Worm (Caenorhabditis elegans) whole organism, L1 larva: ENCODE data around the gene R07E5.7.

Experiments used
- C04F5.9 ChIP-seq: sonication (generic microtip); optimal IDR thresholded peaks from 2 replicates; lab custom pipeline; 2016; ENCODE audit warnings: missing genetic modification characterization, missing compliant biosample characterization
- C16A3.4 ChIP-seq: fragments of 150-350 bp; optimal IDR thresholded peaks from 2 replicates; lab custom pipeline; 2014; ENCODE audit warnings: missing biosample characterization, missing genetic modification characterization
- F16B12.6 ChIP-seq: fragments of 150-350 bp; optimal IDR thresholded peaks from 2 replicates; lab custom pipeline; 2014; ENCODE audit warnings: missing biosample characterization, missing genetic modification characterization
- aha-1 ChIP-seq: fragments of 150-350 bp; optimal IDR thresholded peaks from 2 replicates; lab custom pipeline; 2014; ENCODE audit warnings: missing biosample characterization, missing genetic modification characterization
- aly-2 ChIP-seq: fragments of 150-350 bp; optimal IDR thresholded peaks from 2 replicates; lab custom pipeline; 2014; ENCODE audit warnings: missing biosample characterization, missing genetic modification characterization
- ama-1 ChIP-seq: fragments of 150-350 bp; optimal IDR thresholded peaks from 2 replicates; lab custom pipeline; 2014
- blmp-1 ChIP-seq: fragments of 150-350 bp; optimal IDR thresholded peaks from 2 replicates; lab custom pipeline; 2014; ENCODE audit warnings: missing biosample characterization, missing genetic modification characterization
- ceh-8 ChIP-seq: fragments of 200-800 bp; sonication (Bioruptor generic); optimal IDR thresholded peaks from 2 replicates; lab custom pipeline; 2018; ENCODE audit warnings: mild to moderate bottlenecking, missing genetic modification characterization, moderate library complexity, missing compliant biosample characterization
- ceh-88 ChIP-seq: fragments of 200-800 bp; sonication (Bioruptor generic); IDR thresholded peaks from 2 replicates; pipeline ENCODE4 v1.3.6; 2022; ENCODE audit warnings: missing genetic modification characterization, missing compliant biosample characterization
- ceh-90 ChIP-seq: sonication (generic microtip); optimal IDR thresholded peaks from 2 replicates; lab custom pipeline; 2016; ENCODE audit warnings: missing genetic modification characterization, missing compliant biosample characterization
- dpl-1 ChIP-seq, 3 experiments: fragments of 150-350 bp in 2 of 3; sonication (generic microtip) in 1 of 3; optimal IDR thresholded peaks; 2 replicates each; lab custom pipeline; 2014 to 2017; ENCODE audit warnings: missing biosample characterization in 3 of 3, missing genetic modification characterization in 3 of 3, missing genetic modification reagents in 3 of 3
- dsc-1 ChIP-seq: sonication (generic microtip); optimal IDR thresholded peaks from 2 replicates; lab custom pipeline; 2016; ENCODE audit warnings: mild to moderate bottlenecking, missing genetic modification characterization, missing compliant biosample characterization
- efl-1 ChIP-seq, 4 experiments: fragments of 150-350 bp; optimal IDR thresholded peaks in 3 of 4; peaks in 1 of 4; 1 replicate in 1 of 4; 2 replicates in 3 of 4; lab custom pipeline; 2014; ENCODE audit warnings: missing biosample characterization in 2 of 4, missing genetic modification characterization in 2 of 4, missing genetic modification reagents in 2 of 4
- egl-27 ChIP-seq, 2 experiments: fragments of 150-350 bp in 1 of 2; sonication (generic microtip); optimal IDR thresholded peaks; 3 replicates each; lab custom pipeline; 2017 to 2018; ENCODE audit warnings: missing biosample characterization in 2 of 2, missing genetic modification characterization in 2 of 2, missing genetic modification reagents in 2 of 2
- elt-2 ChIP-seq: sonication (generic microtip); optimal IDR thresholded peaks from 2 replicates; lab custom pipeline; 2016; ENCODE audit warnings: missing genetic modification characterization, mild to moderate bottlenecking, inconsistent platforms, missing compliant biosample characterization, missing genetic modification reagents
- elt-3 ChIP-seq, 6 experiments: fragments of 150-350 bp in 1 of 6; sonication (generic microtip); optimal IDR thresholded peaks; 2 replicates each; lab custom pipeline; 2017 to 2018; ENCODE audit warnings: missing biosample characterization in 6 of 6, missing genetic modification characterization in 6 of 6, inconsistent platforms in 1 of 6
- ets-5 ChIP-seq: fragments of 200-800 bp; sonication (Bioruptor generic); IDR thresholded peaks from 2 replicates; pipeline ENCODE4 v1.3.6; 2022; ENCODE audit warnings: missing genetic modification characterization, missing compliant biosample characterization
- fkh-4 ChIP-seq: sonication (generic microtip); optimal IDR thresholded peaks from 2 replicates; lab custom pipeline; 2016; ENCODE audit warnings: missing compliant biosample characterization, missing genetic modification characterization, borderline replicate concordance
- fkh-8 ChIP-seq: sonication (generic microtip); optimal IDR thresholded peaks from 2 replicates; lab custom pipeline; 2016; ENCODE audit warnings: mild to moderate bottlenecking, missing genetic modification characterization, missing compliant biosample characterization
- hlh-17 ChIP-seq: fragments of 200-800 bp; sonication (Bioruptor generic); optimal IDR thresholded peaks from 2 replicates; lab custom pipeline; 2018; ENCODE audit warnings: missing genetic modification characterization, mild to moderate bottlenecking, missing compliant biosample characterization, moderate library complexity, borderline replicate concordance
- irx-1 ChIP-seq: sonication (generic microtip); optimal IDR thresholded peaks from 2 replicates; lab custom pipeline; 2016; ENCODE audit warnings: missing genetic modification characterization, missing compliant biosample characterization
- isw-1 ChIP-seq: fragments of 200-800 bp; sonication (Bioruptor generic); IDR thresholded peaks from 2 replicates; pipeline ENCODE4 v1.3.6; 2022; ENCODE audit warnings: missing genetic modification characterization, missing compliant biosample characterization
- lin-13 ChIP-seq: fragments of 150-350 bp; optimal IDR thresholded peaks from 2 replicates; lab custom pipeline; 2014; ENCODE audit warnings: missing biosample characterization, missing genetic modification reagents, missing genetic modification characterization
- lin-14 ChIP-seq: fragments of 200-800 bp; sonication (Bioruptor generic); optimal IDR thresholded peaks from 2 replicates; lab custom pipeline; 2018; ENCODE audit warnings: mild to moderate bottlenecking, missing genetic modification characterization, moderate library complexity, missing compliant biosample characterization
- lin-15B ChIP-seq: fragments of 150-350 bp; sonication (generic microtip); optimal IDR thresholded peaks from 3 replicates; lab custom pipeline; 2014; ENCODE audit warnings: missing biosample characterization, missing genetic modification characterization
- lin-35 ChIP-seq, 2 experiments: fragments of 150-350 bp; optimal IDR thresholded peaks; 2 replicates each; lab custom pipeline; 2014; ENCODE audit warnings: missing biosample characterization in 2 of 2, missing genetic modification characterization in 2 of 2, missing genetic modification reagents in 2 of 2
- lir-3 ChIP-seq: sonication (generic microtip); optimal IDR thresholded peaks from 2 replicates; lab custom pipeline; 2016; ENCODE audit warnings: mild to moderate bottlenecking, missing genetic modification characterization, moderate library complexity, missing compliant biosample characterization; ENCODE audit not compliant: poor library complexity
- mep-1 ChIP-seq: fragments of 150-350 bp; optimal IDR thresholded peaks from 2 replicates; lab custom pipeline; 2014; ENCODE audit warnings: missing biosample characterization, missing genetic modification characterization
- nhr-11 ChIP-seq: fragments of 150-350 bp; optimal IDR thresholded peaks from 2 replicates; lab custom pipeline; 2014; ENCODE audit warnings: missing biosample characterization, missing genetic modification characterization
- nhr-19 ChIP-seq: fragments of 200-800 bp; sonication (Bioruptor generic); conservative IDR thresholded peaks from 2 replicates; pipeline ENCODE4 v1.3.6; 2022; ENCODE audit warnings: missing genetic modification characterization, missing compliant biosample characterization
- nhr-20 ChIP-seq: sonication (generic microtip); optimal IDR thresholded peaks from 2 replicates; lab custom pipeline; 2016; ENCODE audit warnings: mild to moderate bottlenecking, missing genetic modification characterization, missing compliant biosample characterization
- nhr-47 ChIP-seq: sonication (generic microtip); optimal IDR thresholded peaks from 2 replicates; lab custom pipeline; 2016; ENCODE audit warnings: mild to moderate bottlenecking, missing genetic modification characterization, moderate library complexity, missing compliant biosample characterization
- nhr-71 ChIP-seq: sonication (generic microtip); optimal IDR thresholded peaks from 2 replicates; lab custom pipeline; 2016; ENCODE audit warnings: mild to moderate bottlenecking, missing genetic modification characterization, moderate library complexity, missing compliant biosample characterization
- nhr-84 ChIP-seq: sonication (generic microtip); optimal IDR thresholded peaks from 2 replicates; lab custom pipeline; 2017; ENCODE audit warnings: missing biosample characterization, missing genetic modification characterization
- nhr-85 ChIP-seq: sonication (generic microtip); peaks from one replicate; lab custom pipeline; 2016; ENCODE audit warnings: missing genetic modification characterization, inconsistent platforms, missing compliant biosample characterization
- nhr-90 ChIP-seq: sonication (generic microtip); optimal IDR thresholded peaks from 2 replicates; lab custom pipeline; 2016; ENCODE audit warnings: mild to moderate bottlenecking, missing genetic modification characterization, missing compliant biosample characterization; ENCODE audit not compliant: poor library complexity
- pag-3 ChIP-seq: sonication (generic microtip); optimal IDR thresholded peaks from 2 replicates; lab custom pipeline; 2017; ENCODE audit warnings: missing genetic modification characterization, mild to moderate bottlenecking, missing compliant biosample characterization, antibody characterized with exemption, borderline replicate concordance; ENCODE audit not compliant: insufficient read depth
- rnt-1 ChIP-seq: sonication (generic microtip); optimal IDR thresholded peaks from 2 replicates; lab custom pipeline; 2016; ENCODE audit warnings: mild to moderate bottlenecking, missing genetic modification characterization, moderate library complexity, missing compliant biosample characterization
- skn-1 ChIP-seq: fragments of 150-350 bp; optimal IDR thresholded peaks from 2 replicates; lab custom pipeline; 2014; ENCODE audit warnings: missing biosample characterization, missing genetic modification characterization
- snpc-4 ChIP-seq: fragments of 150-350 bp; optimal IDR thresholded peaks from 2 replicates; lab custom pipeline; 2014; ENCODE audit warnings: missing biosample characterization, missing genetic modification characterization
- snu-23 ChIP-seq: sonication (generic microtip); optimal IDR thresholded peaks from 2 replicates; lab custom pipeline; 2016; ENCODE audit warnings: missing genetic modification characterization, missing compliant biosample characterization
- sox-4 ChIP-seq: sonication (generic microtip); optimal IDR thresholded peaks from 2 replicates; lab custom pipeline; 2016; ENCODE audit warnings: missing genetic modification characterization, missing compliant biosample characterization
- swsn-7 ChIP-seq: sonication (generic microtip); optimal IDR thresholded peaks from 2 replicates; lab custom pipeline; 2016; ENCODE audit warnings: missing genetic modification characterization, missing compliant biosample characterization
- tlp-1 ChIP-seq: fragments of 150-350 bp; optimal IDR thresholded peaks from 2 replicates; lab custom pipeline; 2014; ENCODE audit warnings: missing biosample characterization, missing genetic modification characterization
- unc-86 ChIP-seq: sonication (generic microtip); optimal IDR thresholded peaks from 2 replicates; lab custom pipeline; 2016; ENCODE audit warnings: missing genetic modification characterization, missing compliant biosample characterization
- xbp-1 ChIP-seq: sonication (generic microtip); optimal IDR thresholded peaks from 2 replicates; lab custom pipeline; 2016; ENCODE audit warnings: missing genetic modification characterization, missing compliant biosample characterization
- zip-4 ChIP-seq: fragments of 200-800 bp; sonication (Bioruptor generic); optimal IDR thresholded peaks from 2 replicates; lab custom pipeline; 2018; ENCODE audit warnings: mild to moderate bottlenecking, missing genetic modification characterization, moderate library complexity, missing compliant biosample characterization
- ztf-4 ChIP-seq: fragments of 150-350 bp; optimal IDR thresholded peaks from 2 replicates; lab custom pipeline; 2014; ENCODE audit warnings: missing biosample characterization, missing genetic modification characterization

The R07E5.7 gene

DNA sequence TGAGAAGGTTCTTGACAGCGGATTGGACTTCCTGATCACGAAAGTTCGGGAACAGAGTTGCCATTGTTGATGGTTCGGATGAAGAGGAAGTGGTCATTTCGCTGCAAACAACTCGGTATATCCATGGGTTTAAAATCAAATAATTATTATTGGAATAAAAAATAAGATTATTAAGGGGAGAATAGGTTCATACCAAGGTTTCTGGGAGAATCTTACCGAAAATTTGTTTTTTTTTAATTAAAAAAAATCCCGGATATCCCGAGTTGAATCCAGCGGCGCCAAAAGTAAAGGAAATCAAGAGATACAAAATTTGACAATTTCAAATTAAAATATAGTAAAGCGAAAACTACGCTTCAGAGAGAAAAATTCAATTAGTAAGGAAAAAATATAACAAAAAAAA lies 1.0 kb downstream of the R07E5.7 start, which contains the start of the genes R07E5.19 and pdcd-2:
TSS of gene R07E5.19 (minus strand) at position 101 of the 400 bp plus-strand sequence.
TSS of gene pdcd-2 (minus strand) at position 102 of the 400 bp plus-strand sequence.
- TF ChIP-seq ets-5 (GFP tag; lab: Robert Waterston, UW) (no peak), ceh-88 (GFP tag; lab: Robert Waterston, UW) (no peak), efl-1 (optimal IDR thresholded peaks at IDR 0.05; lab: Kevin White, UChicago) (no peak), efl-1 (GFP tag; optimal IDR thresholded peaks at IDR 0.05 in 1 of 2; lab: Kevin White, UChicago) (peak in 1 of 2 experiments; percentile 14), blmp-1 (tag; lab: Kevin White, UChicago) (no peak), fkh-8 (tag; lab: Kevin White, UChicago) (no peak)

DNA sequence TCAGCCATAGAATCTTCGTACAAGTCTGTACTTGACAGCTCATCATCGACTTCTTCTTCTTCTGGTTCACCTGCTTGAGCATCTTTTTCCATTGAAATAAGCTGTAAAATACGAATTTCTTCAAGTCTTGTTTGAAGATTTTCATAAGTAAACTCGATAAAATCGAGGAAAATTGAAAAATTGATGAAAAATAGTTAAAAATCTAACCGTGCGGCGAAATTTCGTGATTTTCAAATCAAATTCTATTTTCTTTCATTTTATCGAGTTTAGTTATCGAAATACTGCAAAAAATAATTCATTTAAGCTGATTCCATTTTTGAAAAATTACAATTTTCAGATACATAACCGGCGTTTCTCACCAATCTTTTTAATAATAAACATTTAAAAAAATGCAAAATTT lies 3.8 kb downstream of the R07E5.7 start, which contains the start of gene R07E5.11:
TSS of gene R07E5.11 (minus strand) at position 101 of the 400 bp plus-strand sequence.
- TF ChIP-seq hlh-17 (no peak), nhr-11 (tag; lab: Kevin White, UChicago) (no peak), zip-4 (GFP tag; lab: Kevin White, UChicago) (no peak), ama-1 (no peak), egl-27 (tag; optimal IDR thresholded peaks at IDR 0.05; lab: Kevin White, UChicago) (no peak), ztf-4 (tag; lab: Kevin White, UChicago) (no peak), mep-1 (tag; lab: Kevin White, UChicago) (no peak), nhr-20 (no peak), snu-23 (GFP tag; lab: Kevin White, UChicago) (no peak), aha-1 (tag; lab: Kevin White, UChicago) (no peak), irx-1 (no peak), lin-15B (tag; lab: Kevin White, UChicago) (no peak), nhr-85 (no peak), nhr-84 (tag; lab: Kevin White, UChicago) (no peak), tlp-1 (tag; lab: Kevin White, UChicago) (no peak), C04F5.9 (no peak), pag-3 (tag; lab: Kevin White, UChicago) (no peak), ceh-8 (GFP tag; lab: Kevin White, UChicago) (no peak), fkh-4 (no peak)

DNA sequence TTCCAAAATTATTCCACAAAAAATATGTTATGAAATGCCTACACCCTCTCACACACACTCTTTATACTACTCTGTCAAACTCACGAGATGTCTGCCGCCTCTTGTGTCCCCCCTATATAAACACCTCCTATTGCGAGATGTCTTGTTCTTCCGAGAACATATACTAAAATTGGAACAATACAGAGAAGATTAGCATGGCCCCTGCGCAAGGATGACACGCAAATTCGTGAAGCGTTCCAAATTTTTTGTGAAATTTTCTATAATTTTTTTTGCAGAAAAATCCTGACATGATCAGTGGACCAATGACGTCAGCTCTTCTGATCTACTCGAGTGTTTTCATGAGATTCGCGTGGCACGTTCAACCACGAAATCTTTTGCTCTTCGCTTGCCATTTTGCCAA lies 4.9 kb downstream of the R07E5.7 start:
- peak; percentile 47 for TF ChIP-seq C16A3.4 (tag; lab: Kevin White, UChicago)
- peak; percentile 55 for TF ChIP-seq snu-23 (GFP tag; lab: Kevin White, UChicago)
- peak; percentile 82 for TF ChIP-seq nhr-47 (tag; lab: Kevin White, UChicago)
- TF ChIP-seq elt-3 (tag; optimal IDR thresholded peaks at IDR 0.05; lab: Kevin White, UChicago) = peak in 1 of 6 experiments; percentile 16
- peak; percentile 50 for TF ChIP-seq mep-1 (tag; lab: Kevin White, UChicago)
- TF ChIP-seq lir-3 (tag; lab: Kevin White, UChicago) = peak; percentile 10
- TF ChIP-seq dsc-1 (tag; lab: Kevin White, UChicago) = peak; percentile 65
- peak; percentile 81 for TF ChIP-seq nhr-85
- peak; percentile 3 to 46 for TF ChIP-seq lin-35 (GFP tag; optimal IDR thresholded peaks at IDR 0.05; lab: Kevin White, UChicago)
- TF ChIP-seq ceh-88 (GFP tag; lab: Robert Waterston, UW) = 0 out of 2 replicates have a peak, but pooled peaks have one; percentile 37
- peak; percentile 9 for TF ChIP-seq lin-13 (GFP tag; lab: Kevin White, UChicago)
- TF ChIP-seq snpc-4 (tag; lab: Kevin White, UChicago) = peak; percentile 98
- TF ChIP-seq dpl-1 (GFP tag; optimal IDR thresholded peaks at IDR 0.05; lab: Kevin White, UChicago) = peak; percentile 9 to 41 (median 39)
- TF ChIP-seq rnt-1 (tag; lab: Kevin White, UChicago) = peak; percentile 23
- peak; percentile 17 for TF ChIP-seq elt-2 (tag; lab: Kevin White, UChicago)
- peak; percentile 86 for TF ChIP-seq nhr-19 (GFP tag; lab: Robert Waterston, UW)
- TF ChIP-seq ceh-90 (tag; lab: Kevin White, UChicago) = peak; percentile 4
- TF ChIP-seq aly-2 = peak; percentile 5
- TF ChIP-seq isw-1 = peak; percentile 41
- TF ChIP-seq swsn-7 (tag; lab: Kevin White, UChicago) = peak; percentile 65
- TF ChIP-seq F16B12.6 = peak; percentile 18
- peak; percentile 73 for TF ChIP-seq nhr-71
- peak; percentile 37 to 54 for TF ChIP-seq efl-1 (optimal IDR thresholded peaks at IDR 0.05; lab: Kevin White, UChicago)
- TF ChIP-seq efl-1 (GFP tag; optimal IDR thresholded peaks at IDR 0.05 in 1 of 2; lab: Kevin White, UChicago) = peak; percentile 37 to 91
- TF ChIP-seq nhr-90 (tag; lab: Kevin White, UChicago) = peak; percentile 66
- peak; percentile 33 for TF ChIP-seq skn-1 (tag; lab: Kevin White, UChicago)
- peak; percentile 51 for TF ChIP-seq xbp-1 (tag; lab: Kevin White, UChicago)
- peak; percentile 16 for TF ChIP-seq unc-86 (tag; lab: Kevin White, UChicago)
- peak; percentile 67 for TF ChIP-seq lin-14 (GFP tag; lab: Kevin White, UChicago)
- peak; percentile 33 for TF ChIP-seq irx-1
- peak; percentile 53 for TF ChIP-seq zip-4 (GFP tag; lab: Kevin White, UChicago)
- TF ChIP-seq sox-4 = peak; percentile 13
